Fruit fly (Drosophila melanogaster): Measurements from ENCODE around the gene RhoGAP15B.
A peak's percentile ranks its signal among the peaks of the same experiment; 100 is the strongest.

RhoGAP15B gene

dm6 chrX:16942735-16943514, at the start of gene RhoGAP15B, which contains the start of gene CG13001 (continued):
- TF ChIP-seq Dek (tag; optimal IDR thresholded peaks at IDR 0.05) (no peak), CG13775 (GFP tag; optimal IDR thresholded peaks at IDR 0.05) (no peak), CG1792 (GFP tag; optimal IDR thresholded peaks at IDR 0.05) (no peak), CG4617 (GFP tag; optimal IDR thresholded peaks at IDR 0.05; ENCODE audit: borderline replicate concordance) (no peak), NfI (GFP tag; optimal IDR thresholded peaks at IDR 0.05) (no peak), twi (tag; optimal IDR thresholded peaks at IDR 0.05) (no peak), Hr51 (GFP tag; optimal IDR thresholded peaks at IDR 0.05) (no peak), TFAM (GFP tag; optimal IDR thresholded peaks at IDR 0.05) (no peak), Hr78 (GFP tag; optimal IDR thresholded peaks at IDR 0.05) (no peak), CG10209 (GFP tag; optimal IDR thresholded peaks at IDR 0.05) (no peak), chif (GFP tag; optimal IDR thresholded peaks at IDR 0.05) (no peak), esg (GFP tag; conservative IDR thresholded peaks at IDR 0.05) (no peak), Ptx1 (GFP tag; IDR thresholded peaks at IDR 0.05) (no peak), sc (optimal IDR thresholded peaks at IDR 0.05) (no peak), sc (GFP tag; optimal IDR thresholded peaks at IDR 0.05) (no peak), ro (GFP tag; IDR thresholded peaks at IDR 0.05) (no peak), Tbp (GFP tag; optimal IDR thresholded peaks at IDR 0.05) (no peak), dan (GFP tag; IDR thresholded peaks at IDR 0.05) (no peak), CG6254 (GFP tag; optimal IDR thresholded peaks at IDR 0.05) (no peak), CG11398 (GFP tag; optimal IDR thresholded peaks at IDR 0.05) (no peak), Oli (tag; optimal IDR thresholded peaks at IDR 0.05) (no peak), CG10959 (GFP tag; IDR thresholded peaks at IDR 0.05) (no peak), PHDP (tag; optimal IDR thresholded peaks at IDR 0.05) (no peak), CG43689 (GFP tag; IDR thresholded peaks at IDR 0.05) (no peak), NK7.1 (GFP tag; optimal IDR thresholded peaks at IDR 0.05) (no peak), CHES-1-like (GFP tag; optimal IDR thresholded peaks at IDR 0.05) (no peak), gce (GFP tag; IDR thresholded peaks at IDR 0.05) (no peak), CG9876 (GFP tag; optimal IDR thresholded peaks at IDR 0.05) (no peak), Nf-YA (GFP tag; IDR thresholded peaks at IDR 0.05) (no peak), CG3838 (GFP tag; optimal IDR thresholded peaks at IDR 0.05) (no peak), wdn (GFP tag; IDR thresholded peaks at IDR 0.05) (no peak), CG4328 (GFP tag; optimal IDR thresholded peaks at IDR 0.05) (no peak), Oaz (GFP tag; IDR thresholded peaks at IDR 0.05) (no peak), CG1024 (GFP tag; IDR thresholded peaks at IDR 0.05) (no peak), CG11504 (tag; optimal IDR thresholded peaks at IDR 0.05) (no peak), mld (GFP tag; IDR thresholded peaks at IDR 0.05; ENCODE audit: partially characterized antibody) (peak; percentile 43; the same call in 2 of the 3 replicates), fu2 (GFP tag; optimal IDR thresholded peaks at IDR 0.05) (no peak), CG2875 (GFP tag; optimal IDR thresholded peaks at IDR 0.05) (no peak), schlank (tag; optimal IDR thresholded peaks at IDR 0.05) (no peak), grn (GFP tag; optimal IDR thresholded peaks at IDR 0.05) (no peak), H2.0 (GFP tag; IDR thresholded peaks at IDR 0.05) (no peak), kah (GFP tag; optimal IDR thresholded peaks at IDR 0.05) (no peak), cad (GFP tag; optimal IDR thresholded peaks at IDR 0.05) (no peak), scrt (GFP tag; optimal IDR thresholded peaks at IDR 0.05) (no peak), croc (GFP tag; conservative IDR thresholded peaks at IDR 0.05) (no peak), CG31224 (GFP tag; IDR thresholded peaks at IDR 0.05) (no peak), HHEX (GFP tag; optimal IDR thresholded peaks at IDR 0.05) (no peak), CG10654 (GFP tag; optimal IDR thresholded peaks at IDR 0.05) (no peak), Myb (GFP tag; optimal IDR thresholded peaks at IDR 0.05) (no peak), CG6175 (GFP tag; IDR thresholded peaks at IDR 0.05) (no peak), Meics (GFP tag; optimal IDR thresholded peaks at IDR 0.05) (no peak)

Measured in whole organism, embryonic.